Fruit fly (Drosophila melanogaster) whole organism: Measurements from ENCODE around the gene zfh2.

Source experiments
- CG8478 ChIP-seq: fragments of >200 bp; optimal IDR thresholded peaks from 2 replicates; lab custom pipeline; 2018; ENCODE audit warnings: inconsistent platforms
- Dll ChIP-seq: fragments of >200 bp; optimal IDR thresholded peaks from 2 replicates; lab custom pipeline; 2017

dm6 chr4:570404-571302 lies 69.0 kb downstream of the zfh2 start:
- no peak for TF ChIP-seq Dll (lab: Kevin White, UChicago)
- no peak for TF ChIP-seq CG8478 (lab: Kevin White, UChicago)
